Fruit fly (Drosophila melanogaster) Kc167 (cell line): ENCODE results near the gene CG17168.

Source experiments
- Sin3A ChIP-seq: fragments of >200 bp; optimal IDR thresholded peaks from 2 replicates; lab custom pipeline; 2018; ENCODE audit warnings: missing external identifiers
- insv ChIP-seq: fragments of >200 bp; optimal IDR thresholded peaks from 3 replicates; lab custom pipeline; 2018; ENCODE audit warnings: missing external identifiers

dm6 chrX:23091289-23091688 is 8.8 kb downstream of the CG17168 start:
- TF ChIP-seq Sin3A (lab: Kevin White, UChicago) (no peak), insv (no peak)
